In genomic region chr3R:29112398-29113150, dm6 we compare ENCODE assay signal across 1 fruit fly cellular context.
TF ChIP-seq lines count a peak whose summit lies in the region.

Gene alpha-Man-Ib (minus strand): TSS chr3R:29112822.
Gene Pdhb (plus strand): TSS chr3R:29113071.

TF ChIP-seq in whole organism, embryonic, 481 proteins besides CTCF, POLR2A, EP300 and RAD21 (continued from another document and continues in another):
- TF ChIP-seq esg (GFP tag; conservative IDR thresholded peaks at IDR 0.05; lab: Robert Waterston, UW) (peak; percentile 79), vvl (GFP tag; IDR thresholded peaks at IDR 0.05; lab: Robert Waterston, UW) (peak; percentile 87), zf30C (GFP tag; optimal IDR thresholded peaks at IDR 0.05; lab: Kevin White, UChicago) (no peak), Xrp1 (GFP tag; IDR thresholded peaks at IDR 0.05; lab: Robert Waterston, UW) (peak; percentile 80), CG11398 (GFP tag; optimal IDR thresholded peaks at IDR 0.05; lab: Kevin White, UChicago) (no peak), dpn (GFP tag; optimal IDR thresholded peaks at IDR 0.05; lab: Kevin White, UChicago) (peak; percentile 30 to 82), al (GFP tag; IDR thresholded peaks at IDR 0.05; lab: Robert Waterston, UW) (peak; percentile 85), CG16863 (GFP tag; optimal IDR thresholded peaks at IDR 0.05; lab: Kevin White, UChicago) (peak; percentile 45), caup (GFP tag; optimal IDR thresholded peaks at IDR 0.05; lab: Kevin White, UChicago; ENCODE audit: severe bottlenecking) (peak; percentile 66), chinmo (GFP tag; IDR thresholded peaks at IDR 0.05; lab: Robert Waterston, UW; ENCODE audit: partially characterized antibody) (0 out of 4 replicates have a peak, but pooled peaks have one; percentile 38), ash1 (GFP tag; optimal IDR thresholded peaks at IDR 0.05; lab: Kevin White, UChicago) (no peak), klu (GFP tag; IDR thresholded peaks at IDR 0.05; lab: Robert Waterston, UW) (peak; percentile 76), CG10979 (tag; optimal IDR thresholded peaks at IDR 0.05; lab: Kevin White, UChicago) (peak; percentile 67), chn (GFP tag; optimal IDR thresholded peaks at IDR 0.05; lab: Kevin White, UChicago) (peak; percentile 66), fd96Cb (tag; optimal IDR thresholded peaks at IDR 0.05; lab: Kevin White, UChicago) (peak; percentile 70), CG8924 (tag; optimal IDR thresholded peaks at IDR 0.05; lab: Kevin White, UChicago) (peak; percentile 66), CG8944 (GFP tag; optimal IDR thresholded peaks at IDR 0.05; lab: Kevin White, UChicago) (peak; percentile 45), Side (GFP tag; optimal IDR thresholded peaks at IDR 0.05; lab: Kevin White, UChicago) (no peak), Hsf (GFP tag; optimal IDR thresholded peaks at IDR 0.05; lab: Kevin White, UChicago) (peak; percentile 61), B-H2 (GFP tag; optimal IDR thresholded peaks at IDR 0.05; lab: Kevin White, UChicago) (peak; percentile 82), CG17359 (tag; optimal IDR thresholded peaks at IDR 0.05; lab: Kevin White, UChicago) (peak; percentile 71), CG7745 (tag; optimal IDR thresholded peaks at IDR 0.05; lab: Kevin White, UChicago) (no peak), Mad (GFP tag; optimal IDR thresholded peaks at IDR 0.05; lab: Kevin White, UChicago) (peak; percentile 44), pb (GFP tag; optimal IDR thresholded peaks at IDR 0.05; lab: Kevin White, UChicago) (no peak), stc (GFP tag; IDR thresholded peaks at IDR 0.05; lab: Robert Waterston, UW) (peak; percentile 75), CG8281 (tag; optimal IDR thresholded peaks at IDR 0.05; lab: Kevin White, UChicago) (no peak), HLH4C (GFP tag; IDR thresholded peaks at IDR 0.05; lab: Robert Waterston, UW; ENCODE audit: partially characterized antibody) (no peak), CG11093 (GFP tag; IDR thresholded peaks at IDR 0.05; lab: Robert Waterston, UW) (peak; percentile 63; the same call in 1 of the 3 replicates), CG10209 (GFP tag; optimal IDR thresholded peaks at IDR 0.05; lab: Kevin White, UChicago) (peak; percentile 80), Lim3 (GFP tag; IDR thresholded peaks at IDR 0.05; lab: Robert Waterston, UW) (0 out of 2 replicates have a peak, but pooled peaks have one; percentile 16), CG4730 (GFP tag; IDR thresholded peaks at IDR 0.05; lab: Robert Waterston, UW) (peak; percentile 65), ato (GFP tag; IDR thresholded peaks at IDR 0.05; lab: Robert Waterston, UW; ENCODE audit: partially characterized antibody) (no peak), CG3726 (GFP tag; IDR thresholded peaks at IDR 0.05; lab: Robert Waterston, UW) (0 out of 3 replicates have a peak, but pooled peaks have one; percentile 40), gsb (GFP tag; IDR thresholded peaks at IDR 0.05; lab: Robert Waterston, UW) (no peak), gt (GFP tag; IDR thresholded peaks at IDR 0.05; lab: Robert Waterston, UW) (peak; percentile 32; the same call in 1 of the 2 replicates), insv (GFP tag; optimal IDR thresholded peaks at IDR 0.05; lab: Kevin White, UChicago) (peak in 1 of 2 experiments; percentile 51), Camta (GFP tag; optimal IDR thresholded peaks at IDR 0.05; lab: Kevin White, UChicago) (peak; percentile 5), ab (GFP tag; optimal IDR thresholded peaks at IDR 0.05; lab: Kevin White, UChicago) (no peak), CG4404 (GFP tag; IDR thresholded peaks at IDR 0.05; lab: Robert Waterston, UW) (peak; percentile 83), NFAT (GFP tag; IDR thresholded peaks at IDR 0.05; lab: Robert Waterston, UW) (peak; percentile 83), Scr (GFP tag; IDR thresholded peaks at IDR 0.05; lab: Robert Waterston, UW; ENCODE audit: partially characterized antibody) (peak; percentile 37; the same call in 1 of the 2 replicates), Hmr (GFP tag; optimal IDR thresholded peaks at IDR 0.05; lab: Kevin White, UChicago) (peak; percentile 80), CG15601 (tag; optimal IDR thresholded peaks at IDR 0.05; lab: Kevin White, UChicago) (peak; percentile 81), br (optimal IDR thresholded peaks at IDR 0.05; lab: Kevin White, UChicago) (no peak), vnd (GFP tag; IDR thresholded peaks at IDR 0.05; lab: Robert Waterston, UW; ENCODE audit: partially characterized antibody) (no peak), zfh2 (GFP tag; optimal IDR thresholded peaks at IDR 0.05; lab: Kevin White, UChicago) (peak; percentile 80), CG3065 (GFP tag; optimal IDR thresholded peaks at IDR 0.05; lab: Kevin White, UChicago) (peak; percentile 56), CG7271 (tag; optimal IDR thresholded peaks at IDR 0.05; lab: Kevin White, UChicago) (peak; percentile 1), Fer3 (tag; optimal IDR thresholded peaks at IDR 0.05; lab: Kevin White, UChicago) (peak; percentile 78), CG16813 (GFP tag; IDR thresholded peaks at IDR 0.05; lab: Robert Waterston, UW; ENCODE audit: partially characterized antibody) (0 out of 3 replicates have a peak, but pooled peaks have one; percentile 18), CG10321 (GFP tag; IDR thresholded peaks at IDR 0.05; lab: Robert Waterston, UW) (no peak), D19A (tag; optimal IDR thresholded peaks at IDR 0.05; lab: Kevin White, UChicago) (no peak), CG9215 (GFP tag; IDR thresholded peaks at IDR 0.05; lab: Robert Waterston, UW) (peak; percentile 85), stwl (tag; optimal IDR thresholded peaks at IDR 0.05; lab: Kevin White, UChicago) (peak; percentile 63), CG4328 (GFP tag; optimal IDR thresholded peaks at IDR 0.05; lab: Kevin White, UChicago) (peak; percentile 71), Hr51 (GFP tag; optimal IDR thresholded peaks at IDR 0.05; lab: Kevin White, UChicago) (peak in 1 of 2 experiments; percentile 60), PHDP (tag; optimal IDR thresholded peaks at IDR 0.05; lab: Kevin White, UChicago) (peak; percentile 72), Asciz (GFP tag; optimal IDR thresholded peaks at IDR 0.05; lab: Kevin White, UChicago) (no peak), sr (GFP tag; IDR thresholded peaks at IDR 0.05; lab: Robert Waterston, UW) (no peak), CG17361 (GFP tag; IDR thresholded peaks at IDR 0.05; lab: Robert Waterston, UW) (peak; percentile 11), mld (GFP tag; IDR thresholded peaks at IDR 0.05; lab: Robert Waterston, UW; ENCODE audit: partially characterized antibody) (no peak), CoRest (tag; optimal IDR thresholded peaks at IDR 0.05; lab: Kevin White, UChicago) (peak; percentile 92), crp (GFP tag; optimal IDR thresholded peaks at IDR 0.05; lab: Kevin White, UChicago) (peak in 1 of 2 experiments; percentile 47), CG14860 (GFP tag; IDR thresholded peaks at IDR 0.05; lab: Robert Waterston, UW; ENCODE audit: partially characterized antibody) (no peak), CG15514 (GFP tag; optimal IDR thresholded peaks at IDR 0.05; lab: Kevin White, UChicago) (peak; percentile 83), ranshi (GFP tag; IDR thresholded peaks at IDR 0.05; lab: Robert Waterston, UW) (peak; percentile 85), chif (GFP tag; optimal IDR thresholded peaks at IDR 0.05; lab: Kevin White, UChicago) (peak; percentile 41 to 49), CG13624 (GFP tag; optimal IDR thresholded peaks at IDR 0.05; lab: Kevin White, UChicago) (peak; percentile 32), CG11247 (GFP tag; IDR thresholded peaks at IDR 0.05; lab: Robert Waterston, UW) (peak; percentile 76), lab (GFP tag; optimal IDR thresholded peaks at IDR 0.05; lab: Kevin White, UChicago) (peak; percentile 82), Ssrp (tag; optimal IDR thresholded peaks at IDR 0.05; lab: Kevin White, UChicago) (peak; percentile 81), nerfin-1 (tag; optimal IDR thresholded peaks at IDR 0.05; lab: Kevin White, UChicago) (peak; percentile 84), CG6791 (GFP tag; IDR thresholded peaks at IDR 0.05; lab: Robert Waterston, UW; ENCODE audit: partially characterized antibody) (no peak), sug (tag; optimal IDR thresholded peaks at IDR 0.05; lab: Kevin White, UChicago) (peak; percentile 74), Hand (GFP tag; optimal IDR thresholded peaks at IDR 0.05; lab: Kevin White, UChicago) (no peak), jing (GFP tag; optimal IDR thresholded peaks at IDR 0.05; lab: Kevin White, UChicago) (no peak), MTF-1 (GFP tag; optimal IDR thresholded peaks at IDR 0.05; lab: Kevin White, UChicago; ENCODE audit: borderline replicate concordance) (peak; percentile 48), Vsx1 (GFP tag; optimal IDR thresholded peaks at IDR 0.05; lab: Kevin White, UChicago) (no peak), tio (GFP tag; optimal IDR thresholded peaks at IDR 0.05; lab: Kevin White, UChicago) (no peak), Adf1 (GFP tag; IDR thresholded peaks at IDR 0.05; lab: Robert Waterston, UW) (peak; percentile 50), CG6175 (GFP tag; IDR thresholded peaks at IDR 0.05; lab: Robert Waterston, UW) (peak; percentile 67; the same call in 1 of the 3 replicates), Rx (GFP tag; IDR thresholded peaks at IDR 0.05; lab: Robert Waterston, UW) (peak; percentile 44), Antp (GFP tag; optimal IDR thresholded peaks at IDR 0.05; lab: Kevin White, UChicago) (peak; percentile 56), peb (GFP tag; IDR thresholded peaks at IDR 0.05; lab: Robert Waterston, UW) (peak; percentile 43; the same call in 1 of the 2 replicates), tap (tag; optimal IDR thresholded peaks at IDR 0.05; lab: Kevin White, UChicago) (no peak), CG16815 (GFP tag; optimal IDR thresholded peaks at IDR 0.05; lab: Kevin White, UChicago) (peak; percentile 80), Trl (optimal IDR thresholded peaks at IDR 0.05; lab: Kevin White, UChicago) (no peak), Trl (GFP tag; optimal IDR thresholded peaks at IDR 0.05; lab: Kevin White, UChicago) (peak; percentile 33), CG2889 (GFP tag; IDR thresholded peaks at IDR 0.05; lab: Robert Waterston, UW) (peak; percentile 58; the same call in 2 of the 3 replicates), Nf-YC (tag; optimal IDR thresholded peaks at IDR 0.05; lab: Kevin White, UChicago) (peak; percentile 75), eyg (GFP tag; optimal IDR thresholded peaks at IDR 0.05; lab: Kevin White, UChicago) (no peak), Ptx1 (GFP tag; IDR thresholded peaks at IDR 0.05; lab: Robert Waterston, UW) (peak; percentile 92), oc (tag; optimal IDR thresholded peaks at IDR 0.05; lab: Kevin White, UChicago) (no peak), CG18599 (GFP tag; optimal IDR thresholded peaks at IDR 0.05; lab: Kevin White, UChicago) (peak; percentile 80), CG12659 (GFP tag; optimal IDR thresholded peaks at IDR 0.05; lab: Kevin White, UChicago) (peak; percentile 92), inv (GFP tag; IDR thresholded peaks at IDR 0.05; lab: Robert Waterston, UW; ENCODE audit: partially characterized antibody) (no peak; the same call in 1 of the 2 replicates), nmo (GFP tag; optimal IDR thresholded peaks at IDR 0.05; lab: Kevin White, UChicago) (peak; percentile 92), Gug (GFP tag; IDR thresholded peaks at IDR 0.05; lab: Robert Waterston, UW) (peak; percentile 84; the same call in 3 of the 4 replicates), pfk (GFP tag; optimal IDR thresholded peaks at IDR 0.05; lab: Kevin White, UChicago) (peak; percentile 11), CG1529 (GFP tag; optimal IDR thresholded peaks at IDR 0.05; lab: Kevin White, UChicago) (no peak), ems (GFP tag; optimal IDR thresholded peaks at IDR 0.05; lab: Kevin White, UChicago) (peak; percentile 42), fd3F (GFP tag; optimal IDR thresholded peaks at IDR 0.05; lab: Kevin White, UChicago) (peak; percentile 75), croc (GFP tag; conservative IDR thresholded peaks at IDR 0.05; lab: Robert Waterston, UW) (peak; percentile 67), sim (GFP tag; IDR thresholded peaks at IDR 0.05; lab: Robert Waterston, UW) (no peak), Atf-2 (GFP tag; optimal IDR thresholded peaks at IDR 0.05; lab: Kevin White, UChicago) (no peak), danr (GFP tag; IDR thresholded peaks at IDR 0.05; lab: Robert Waterston, UW) (peak; percentile 63; the same call in 1 of the 2 replicates), grau (tag; optimal IDR thresholded peaks at IDR 0.05; lab: Kevin White, UChicago) (peak; percentile 82), CG9932 (GFP tag; IDR thresholded peaks at IDR 0.05; lab: Robert Waterston, UW) (peak; percentile 93), CG10147 (GFP tag; optimal IDR thresholded peaks at IDR 0.05; lab: Kevin White, UChicago) (no peak), chm (GFP tag; IDR thresholded peaks at IDR 0.05; lab: Robert Waterston, UW) (0 out of 2 replicates have a peak, but pooled peaks have one; percentile 34), MESR4 (GFP tag; optimal IDR thresholded peaks at IDR 0.05; lab: Kevin White, UChicago) (peak; percentile 4), gsb-n (tag; optimal IDR thresholded peaks at IDR 0.05; lab: Kevin White, UChicago) (no peak), CG7786 (GFP tag; optimal IDR thresholded peaks at IDR 0.05; lab: Kevin White, UChicago) (no peak), repo (GFP tag; optimal IDR thresholded peaks at IDR 0.05; lab: Kevin White, UChicago) (no peak), CG12744 (GFP tag; optimal IDR thresholded peaks at IDR 0.05; lab: Kevin White, UChicago) (no peak), CG1602 (GFP tag; optimal IDR thresholded peaks at IDR 0.05; lab: Kevin White, UChicago) (peak; percentile 81), CG9609 (GFP tag; optimal IDR thresholded peaks at IDR 0.05; lab: Kevin White, UChicago) (no peak), fu2 (GFP tag; optimal IDR thresholded peaks at IDR 0.05; lab: Kevin White, UChicago) (peak; percentile 15), CG10543 (GFP tag; optimal IDR thresholded peaks at IDR 0.05; lab: Kevin White, UChicago) (peak; percentile 87), Pdp1 (GFP tag; optimal IDR thresholded peaks at IDR 0.05; lab: Kevin White, UChicago) (peak in 1 of 2 experiments; percentile 55), knrl (GFP tag; IDR thresholded peaks at IDR 0.05; lab: Robert Waterston, UW; ENCODE audit: partially characterized antibody) (peak; percentile 66; the same call in 1 of the 3 replicates), h (optimal IDR thresholded peaks at IDR 0.05; lab: Kevin White, UChicago) (no peak), Taf1 (GFP tag; IDR thresholded peaks at IDR 0.05; lab: Robert Waterston, UW) (peak; percentile 58), schlank (tag; optimal IDR thresholded peaks at IDR 0.05; lab: Kevin White, UChicago) (peak; percentile 35), CG3407 (GFP tag; optimal IDR thresholded peaks at IDR 0.05; lab: Kevin White, UChicago) (peak; percentile 40), lov (optimal IDR thresholded peaks at IDR 0.05; lab: Kevin White, UChicago) (no peak), lov (GFP tag; IDR thresholded peaks at IDR 0.05; lab: Robert Waterston, UW) (peak; percentile 77; the same call in 1 of the 3 replicates), Sox100B (GFP tag; optimal IDR thresholded peaks at IDR 0.05; lab: Kevin White, UChicago) (no peak)
